Worm (Caenorhabditis elegans) whole organism, mixed stage, embryonic: ENCODE data around the gene sru-29.

Experiments used
- M03D4.4 ChIP-seq: sonication (generic microtip); optimal IDR thresholded peaks from 2 replicates; lab custom pipeline; 2017; ENCODE audit warnings: mild to moderate bottlenecking, missing genetic modification characterization, missing compliant biosample characterization
- bed-3 ChIP-seq: fragments of 200-800 bp; sonication (Bioruptor generic); optimal IDR thresholded peaks from 3 replicates; lab custom pipeline; 2018; ENCODE audit warnings: mild to moderate bottlenecking, missing genetic modification characterization, moderate library complexity, missing compliant biosample characterization
- blmp-1 ChIP-seq: fragments of 150-350 bp; optimal IDR thresholded peaks from 2 replicates; lab custom pipeline; 2014; ENCODE audit warnings: missing biosample characterization, missing genetic modification characterization
- ceh-43 ChIP-seq: fragments of 200-800 bp; sonication (Bioruptor generic); optimal IDR thresholded peaks from 2 replicates; lab custom pipeline; 2018; ENCODE audit warnings: mild to moderate bottlenecking, missing genetic modification characterization, moderate library complexity, missing compliant biosample characterization
- ceh-83 ChIP-seq: fragments of 200-800 bp; sonication (Bioruptor generic); optimal IDR thresholded peaks from 2 replicates; lab custom pipeline; 2018; ENCODE audit warnings: mild to moderate bottlenecking, missing genetic modification characterization, missing compliant biosample characterization
- ces-1 ChIP-seq: fragments of 150-350 bp; optimal IDR thresholded peaks from 2 replicates; lab custom pipeline; 2014; ENCODE audit warnings: missing biosample characterization, missing genetic modification reagents, missing genetic modification characterization
- cnd-1 ChIP-seq: fragments of 200-800 bp; sonication (Bioruptor generic); optimal IDR thresholded peaks from 2 replicates; lab custom pipeline; 2018; ENCODE audit warnings: mild to moderate bottlenecking, missing genetic modification characterization, missing compliant biosample characterization
- elt-1 ChIP-seq: sonication (generic microtip); optimal IDR thresholded peaks from 2 replicates; lab custom pipeline; 2017; ENCODE audit warnings: missing genetic modification characterization, mild to moderate bottlenecking, missing compliant biosample characterization, antibody characterized with exemption, moderate library complexity, borderline replicate concordance; ENCODE audit not compliant: insufficient read depth
- flh-1 ChIP-seq: fragments of 200-800 bp; sonication (Bioruptor generic); optimal IDR thresholded peaks from 2 replicates; lab custom pipeline; 2018; ENCODE audit warnings: mild to moderate bottlenecking, missing genetic modification characterization, moderate library complexity, missing compliant biosample characterization
- ham-2 ChIP-seq: fragments of 200-800 bp; sonication (Bioruptor generic); optimal IDR thresholded peaks from 2 replicates; lab custom pipeline; 2018; ENCODE audit warnings: mild to moderate bottlenecking, missing genetic modification characterization, missing compliant biosample characterization
- lsy-2 ChIP-seq: fragments of 150-350 bp; optimal IDR thresholded peaks from 2 replicates; lab custom pipeline; 2014; ENCODE audit warnings: missing biosample characterization, missing genetic modification characterization
- mab-5 ChIP-seq: fragments of 150-350 bp; optimal IDR thresholded peaks from 2 replicates; lab custom pipeline; 2014; ENCODE audit warnings: missing biosample characterization, missing genetic modification characterization
- mep-1 ChIP-seq: fragments of 150-350 bp; optimal IDR thresholded peaks from 2 replicates; lab custom pipeline; 2017; ENCODE audit warnings: missing biosample characterization, missing genetic modification reagents, missing genetic modification characterization, inconsistent platforms
- mls-2 ChIP-seq: sonication (generic microtip); optimal IDR thresholded peaks from 2 replicates; lab custom pipeline; 2016; ENCODE audit warnings: mild to moderate bottlenecking, missing genetic modification characterization, moderate library complexity, missing compliant biosample characterization
- nhr-12 ChIP-seq: fragments of 150-350 bp; optimal IDR thresholded peaks from 2 replicates; lab custom pipeline; 2014; ENCODE audit warnings: missing biosample characterization, missing genetic modification characterization
- nhr-2 ChIP-seq: fragments of 150-350 bp; optimal IDR thresholded peaks from 2 replicates; lab custom pipeline; 2014; ENCODE audit warnings: missing biosample characterization, missing genetic modification characterization
- nhr-28 ChIP-seq: fragments of 150-350 bp; optimal IDR thresholded peaks from 2 replicates; lab custom pipeline; 2014; ENCODE audit warnings: missing biosample characterization, missing genetic modification characterization
- pha-4 ChIP-seq: fragments of 150-350 bp; optimal IDR thresholded peaks from 2 replicates; lab custom pipeline; 2018; ENCODE audit warnings: missing biosample characterization, missing genetic modification reagents, missing genetic modification characterization
- sem-2 ChIP-seq: fragments of 200-800 bp; sonication (Bioruptor generic); optimal IDR thresholded peaks from 2 replicates; lab custom pipeline; 2018; ENCODE audit warnings: mild to moderate bottlenecking, missing genetic modification characterization, missing compliant biosample characterization
- snpc-4 ChIP-seq: fragments of 150-350 bp; optimal IDR thresholded peaks from 2 replicates; lab custom pipeline; 2014; ENCODE audit warnings: missing biosample characterization, missing genetic modification characterization
- sptf-1 ChIP-seq: sonication (generic microtip); optimal IDR thresholded peaks from 2 replicates; lab custom pipeline; 2017; ENCODE audit warnings: mild to moderate bottlenecking, missing genetic modification characterization, moderate library complexity, missing compliant biosample characterization
- tbx-8 ChIP-seq: fragments of 200-800 bp; sonication (Bioruptor generic); optimal IDR thresholded peaks from 2 replicates; lab custom pipeline; 2018; ENCODE audit warnings: mild to moderate bottlenecking, missing genetic modification characterization, moderate library complexity, missing compliant biosample characterization
- unc-120 ChIP-seq: sonication (generic microtip); optimal IDR thresholded peaks from 2 replicates; lab custom pipeline; 2017; ENCODE audit warnings: missing genetic modification characterization, missing compliant biosample characterization; ENCODE audit not compliant: poor library complexity, severe bottlenecking
- unc-39 ChIP-seq: fragments of 150-350 bp; optimal IDR thresholded peaks from 2 replicates; lab custom pipeline; 2014; ENCODE audit warnings: missing biosample characterization, missing genetic modification characterization
- unc-62 ChIP-seq: fragments of 150-350 bp; optimal IDR thresholded peaks from 2 replicates; lab custom pipeline; 2014; ENCODE audit warnings: missing biosample characterization, missing genetic modification reagents, missing genetic modification characterization
- zip-8 ChIP-seq: fragments of 150-350 bp; optimal IDR thresholded peaks from 2 replicates; lab custom pipeline; 2014; ENCODE audit warnings: missing biosample characterization, missing genetic modification characterization

Gene sru-29

ce11 chrV:9791332-9791731 is 19.9 kb upstream of the sru-29 start, which contains the start of gene lipl-2:
lipl-2 (plus strand) TSS chrV:9791567.
- no peak for TF ChIP-seq nhr-28 (tag; lab: Kevin White, UChicago)
- no peak for TF ChIP-seq zip-8 (tag; lab: Kevin White, UChicago)
- no peak for TF ChIP-seq mab-5 (tag; lab: Kevin White, UChicago)
- TF ChIP-seq mls-2 (tag; lab: Kevin White, UChicago): no peak
- TF ChIP-seq flh-1 (GFP tag; lab: Kevin White, UChicago): no peak
- TF ChIP-seq unc-120: no peak

ce11 chrV:9794997-9795396 is 16.3 kb upstream of the sru-29 start:
- TF ChIP-seq lsy-2 (tag; lab: Kevin White, UChicago) (no peak), ces-1 (no peak)
- TF ChIP-seq, all 35 proteins: peak for 0

ce11 chrV:9796002-9796401 is 15.3 kb upstream of the sru-29 start:
- TF ChIP-seq nhr-28 (tag; lab: Kevin White, UChicago) (no peak), cnd-1 (no peak), ces-1 (peak; percentile 17)
- TF ChIP-seq, all 35 proteins: peak for 1

ce11 chrV:9796562-9796961 is 14.7 kb upstream of the sru-29 start, which contains the start of gene F46B6.9:
F46B6.9 (plus strand) TSS chrV:9796862.
- TF ChIP-seq mep-1 (tag; lab: Kevin White, UChicago) (no peak), bed-3 (GFP tag; lab: Kevin White, UChicago) (no peak), snpc-4 (tag; lab: Kevin White, UChicago) (no peak), ceh-43 (GFP tag; lab: Kevin White, UChicago) (no peak), sptf-1 (tag; lab: Kevin White, UChicago) (no peak), zip-8 (tag; lab: Kevin White, UChicago) (no peak), ceh-83 (GFP tag; lab: Kevin White, UChicago) (no peak), unc-39 (tag; lab: Kevin White, UChicago) (no peak), blmp-1 (tag; lab: Kevin White, UChicago) (no peak), M03D4.4 (tag; lab: Kevin White, UChicago) (no peak), ham-2 (GFP tag; lab: Kevin White, UChicago) (no peak), unc-120 (no peak), mls-2 (tag; lab: Kevin White, UChicago) (no peak)

- TF ChIP-seq unc-62 (no peak), unc-39 (tag; lab: Kevin White, UChicago) (no peak), mls-2 (tag; lab: Kevin White, UChicago) (no peak), elt-1 (tag; lab: Kevin White, UChicago) (no peak), sem-2 (GFP tag; lab: Kevin White, UChicago) (no peak), M03D4.4 (tag; lab: Kevin White, UChicago) (no peak), lsy-2 (tag; lab: Kevin White, UChicago) (no peak)
Measured at ce11 chrV:9798212-9798611, 13.0 kb upstream of the sru-29 start.

- TF ChIP-seq ham-2 (GFP tag; lab: Kevin White, UChicago): no peak
- no peak for TF ChIP-seq pha-4 (tag; lab: Kevin White, UChicago)
- TF ChIP-seq elt-1 (tag; lab: Kevin White, UChicago): no peak
- no peak for TF ChIP-seq unc-120
- no peak for TF ChIP-seq ceh-83 (GFP tag; lab: Kevin White, UChicago)
- TF ChIP-seq tbx-8: no peak
- TF ChIP-seq snpc-4 (tag; lab: Kevin White, UChicago): no peak
- no peak for TF ChIP-seq zip-8 (tag; lab: Kevin White, UChicago)
- TF ChIP-seq unc-39 (tag; lab: Kevin White, UChicago): no peak
- no peak for TF ChIP-seq nhr-2 (tag; lab: Kevin White, UChicago)
- TF ChIP-seq lsy-2 (tag; lab: Kevin White, UChicago): no peak
- no peak for TF ChIP-seq nhr-12 (tag; lab: Kevin White, UChicago)
- TF ChIP-seq blmp-1 (tag; lab: Kevin White, UChicago): no peak
- TF ChIP-seq mab-5 (tag; lab: Kevin White, UChicago): no peak
- no peak for TF ChIP-seq unc-62
- TF ChIP-seq M03D4.4 (tag; lab: Kevin White, UChicago): no peak
- no peak for TF ChIP-seq sem-2 (GFP tag; lab: Kevin White, UChicago)
- no peak for TF ChIP-seq nhr-28 (tag; lab: Kevin White, UChicago)
Measured at ce11 chrV:9799076-9799475, 12.2 kb upstream of the sru-29 start, which contains the start of gene F46B6.13. F46B6.13 (minus strand) TSS chrV:9799176.
